Worm (Caenorhabditis elegans): ENCODE results near the gene F33E11.2.

F33E11.2 gene

DNA sequence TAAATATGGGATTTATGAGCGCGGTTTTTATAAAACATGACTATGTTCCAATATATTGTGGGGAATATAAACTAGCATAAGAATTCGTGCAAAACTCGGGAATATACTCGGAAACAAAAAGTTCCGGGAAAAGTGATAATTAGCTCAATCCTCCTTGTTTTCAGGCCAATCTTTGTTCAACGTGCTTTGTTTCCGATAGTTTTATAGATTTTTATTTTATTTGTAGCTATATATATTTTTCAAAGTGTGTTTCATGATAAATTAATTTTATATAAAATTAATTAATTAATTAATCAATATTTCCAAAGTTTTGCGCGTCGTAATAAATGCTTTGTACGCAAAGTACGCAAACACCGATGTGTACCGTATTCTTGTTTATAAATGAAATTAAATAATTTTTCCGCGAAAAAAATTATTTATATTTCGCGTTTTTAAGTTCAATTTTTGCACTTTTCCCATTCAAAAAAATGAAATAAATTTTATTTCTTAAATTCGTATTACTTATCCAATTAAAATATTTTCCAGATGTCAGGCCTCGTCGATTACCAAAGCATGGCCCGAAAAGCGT is at the start of gene F33E11.2:
TSS of gene F33E11.2 (plus strand) at position 524 of the 568 bp plus-strand sequence.
- no peak for TF ChIP-seq unc-62 (GFP tag; optimal IDR thresholded peaks at IDR 0.05)

DNA sequence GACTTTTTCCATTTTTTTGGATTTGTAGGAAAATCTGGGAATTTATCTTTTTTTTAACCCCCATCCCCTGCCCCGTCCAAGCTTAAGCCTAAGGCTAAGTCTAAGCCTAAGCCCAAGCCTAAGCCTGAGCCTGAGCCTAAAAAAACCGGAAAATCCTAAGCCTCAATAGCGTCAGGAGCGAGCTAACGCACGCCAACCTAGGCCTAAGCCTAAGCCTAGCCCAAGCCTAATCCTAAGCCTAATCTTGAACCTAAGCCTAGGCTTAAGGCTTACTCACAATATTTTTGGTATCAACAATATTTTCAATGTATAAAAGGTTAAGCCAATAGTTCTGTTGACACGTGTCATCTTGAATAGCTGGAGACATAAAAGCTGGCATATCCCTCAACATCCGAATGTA is 49.1 kb upstream of the F33E11.2 start:
- TF ChIP-seq unc-62 (GFP tag; optimal IDR thresholded peaks at IDR 0.05): no peak

- TF ChIP-seq unc-62 (GFP tag; optimal IDR thresholded peaks at IDR 0.05): no peak
Measured at ce11 chrV:251652-252051, 46.1 kb upstream of the F33E11.2 start, which contains the start of gene oac-39. Gene oac-39, minus strand, starts transcription at chrV:251752.

ce11 chrV:254591-254990 is 43.2 kb upstream of the F33E11.2 start, which contains the start of gene str-121:
Gene str-121, minus strand, starts transcription at chrV:254691.
- TF ChIP-seq unc-62 (GFP tag; optimal IDR thresholded peaks at IDR 0.05): no peak

- no peak for TF ChIP-seq unc-62 (GFP tag; optimal IDR thresholded peaks at IDR 0.05)
Measured at ce11 chrV:258730-259129, 39.0 kb upstream of the F33E11.2 start, which contains the start of gene nhr-204. Gene nhr-204, minus strand, starts transcription at chrV:258830.

DNA sequence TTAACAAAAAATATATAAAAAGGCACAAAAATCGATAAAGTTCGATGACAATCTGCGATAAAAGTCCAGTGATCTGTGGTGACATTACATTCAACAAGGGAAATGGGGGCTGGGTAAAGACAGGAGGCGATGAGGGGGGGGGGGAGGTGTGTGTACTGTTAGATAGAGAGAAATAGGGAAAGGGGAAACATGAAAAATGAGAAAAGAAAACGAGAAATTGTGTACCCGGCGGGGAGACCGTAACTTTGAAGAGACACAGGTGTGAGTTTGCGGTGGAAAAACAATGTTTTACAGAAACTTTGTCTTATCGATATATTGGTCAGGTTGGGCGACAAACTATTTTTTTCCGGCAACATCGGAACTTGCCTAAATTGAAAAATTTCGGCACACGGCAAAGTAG is 37.4 kb upstream of the F33E11.2 start:
- TF ChIP-seq unc-62 (GFP tag; optimal IDR thresholded peaks at IDR 0.05): no peak

ce11 chrV:268007-268406 is 29.7 kb upstream of the F33E11.2 start, which contains the start of gene lgc-26:
Gene lgc-26, plus strand, starts transcription at chrV:268307.
- TF ChIP-seq unc-62 (GFP tag; optimal IDR thresholded peaks at IDR 0.05): no peak

DNA sequence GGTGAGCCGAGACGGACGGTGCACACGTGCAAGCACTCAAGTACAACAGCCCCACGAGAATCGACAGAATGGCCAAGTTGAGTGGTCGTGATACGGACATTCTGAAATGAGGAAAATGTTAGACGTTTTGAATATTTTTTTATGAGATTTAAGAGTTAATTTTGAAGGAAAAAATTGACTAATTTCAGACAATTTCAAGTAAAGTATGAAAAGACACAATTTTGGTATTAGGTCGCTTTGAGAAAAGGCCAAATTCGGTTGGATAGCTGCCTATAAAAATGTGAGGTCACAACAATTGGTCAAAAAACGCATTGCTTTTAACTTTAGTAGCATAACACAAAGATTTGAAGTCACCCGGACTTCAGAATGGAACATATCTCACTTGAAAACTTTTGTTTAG is 24.9 kb upstream of the F33E11.2 start, which contains the start of gene nlp-70:
TSS of gene nlp-70 (minus strand) at position 101 of the 400 bp plus-strand sequence.
- TF ChIP-seq unc-62 (GFP tag; optimal IDR thresholded peaks at IDR 0.05): no peak

- no peak for TF ChIP-seq unc-62 (GFP tag; optimal IDR thresholded peaks at IDR 0.05)
Measured at ce11 chrV:281111-281510, 16.6 kb upstream of the F33E11.2 start.

DNA sequence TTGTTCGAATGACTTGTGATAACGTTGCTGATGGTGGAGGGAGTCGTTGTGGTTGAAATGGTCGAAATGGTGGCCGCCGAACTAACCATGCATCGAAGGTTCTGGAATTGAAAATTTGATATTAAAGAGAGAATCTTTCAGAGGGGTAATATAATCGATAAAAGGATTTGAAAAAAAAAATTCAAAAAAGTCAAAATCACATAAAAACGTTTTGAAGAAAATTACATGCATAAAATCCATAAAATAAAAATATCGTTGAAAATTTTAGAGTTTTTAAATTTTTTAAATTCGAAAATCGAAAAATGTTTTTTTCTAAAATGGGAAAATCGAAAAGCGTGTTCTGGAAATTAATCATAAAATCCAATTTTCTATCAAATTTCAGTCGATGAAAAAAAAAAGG is 16.1 kb upstream of the F33E11.2 start, which contains the start of gene npr-5:
TSS of gene npr-5 (minus strand) at position 101 of the 400 bp plus-strand sequence.
- TF ChIP-seq unc-62 (GFP tag; optimal IDR thresholded peaks at IDR 0.05): no peak

DNA sequence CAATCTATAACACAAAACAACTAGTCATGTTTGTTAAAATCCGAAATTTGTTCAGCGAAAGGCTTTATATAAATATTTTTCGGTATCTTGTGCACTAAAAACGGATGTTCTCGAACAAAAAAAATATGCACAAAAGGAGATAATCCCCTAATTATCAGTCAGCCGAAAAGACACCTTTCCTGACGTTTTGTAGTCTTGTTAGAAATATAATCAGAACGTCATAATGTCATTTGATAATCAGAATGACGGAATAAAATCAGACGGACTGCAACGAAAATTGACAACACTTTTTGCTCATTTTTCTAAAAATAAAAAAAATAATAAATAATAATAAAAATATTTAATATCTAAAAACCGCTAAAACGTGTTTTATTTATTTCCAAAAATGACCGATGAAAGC is 13.8 kb upstream of the F33E11.2 start:
- TF ChIP-seq unc-62 (GFP tag; optimal IDR thresholded peaks at IDR 0.05): no peak

DNA sequence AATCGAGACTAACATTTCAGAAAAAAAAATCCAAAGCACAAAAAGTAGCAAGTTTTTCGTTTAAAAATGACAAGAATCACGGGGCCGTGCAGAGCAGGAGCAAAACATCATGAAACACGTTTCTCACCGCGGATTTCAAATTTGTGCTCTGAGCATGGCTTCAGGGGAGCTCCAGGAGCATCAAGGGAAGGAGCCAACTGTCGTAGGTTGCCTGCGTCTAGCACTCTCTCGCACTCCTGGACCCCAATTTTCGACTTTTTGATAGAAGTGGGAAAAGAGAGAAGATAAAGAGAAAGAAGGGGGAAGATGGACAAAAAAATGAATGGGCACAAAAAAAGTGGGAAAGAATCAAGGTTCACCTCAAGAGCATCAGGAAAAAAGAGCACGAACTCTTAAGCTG is 12.9 kb upstream of the F33E11.2 start:
- no peak for TF ChIP-seq unc-62 (GFP tag; optimal IDR thresholded peaks at IDR 0.05)

DNA sequence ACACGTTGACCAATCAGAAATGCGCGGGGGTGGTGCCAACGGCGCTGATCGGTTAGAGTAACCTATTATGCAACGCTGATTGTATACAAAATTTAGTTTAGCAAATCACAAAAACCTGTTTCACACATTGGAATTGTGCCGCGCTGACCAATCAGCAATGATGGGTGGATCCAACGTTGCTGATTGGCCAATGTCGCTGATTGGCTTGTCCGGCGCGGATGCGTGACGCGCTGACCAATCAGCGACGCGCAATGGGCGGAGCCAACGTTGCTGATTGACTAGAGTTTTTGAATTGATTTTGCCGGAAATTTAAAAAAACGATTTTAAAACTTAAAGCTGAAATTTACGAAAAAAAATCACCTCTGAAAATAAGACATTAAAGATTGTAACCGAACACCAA is 12.4 kb upstream of the F33E11.2 start:
- TF ChIP-seq unc-62 (GFP tag; optimal IDR thresholded peaks at IDR 0.05): no peak

- no peak for TF ChIP-seq unc-62 (GFP tag; optimal IDR thresholded peaks at IDR 0.05)
Measured at ce11 chrV:295802-296201, 1.9 kb upstream of the F33E11.2 start.

- TF ChIP-seq unc-62 (GFP tag; optimal IDR thresholded peaks at IDR 0.05): no peak
Measured at ce11 chrV:298395-298794, 648 bp downstream of the F33E11.2 start.

- no peak for TF ChIP-seq unc-62 (GFP tag; optimal IDR thresholded peaks at IDR 0.05)
Measured at ce11 chrV:303271-303670, 5.5 kb downstream of the F33E11.2 start.

- TF ChIP-seq unc-62 (GFP tag; optimal IDR thresholded peaks at IDR 0.05): no peak
Measured at ce11 chrV:304613-305012, 6.9 kb downstream of the F33E11.2 start, which contains the start of gene F33E11.3. Gene F33E11.3, minus strand, starts transcription at chrV:304713.

Data from whole organism, dauer.